Worm (Caenorhabditis elegans) whole organism, L1 larva: ENCODE data around the gene ugt-64.

ENCODE experiments used
- C16A3.4 ChIP-seq: fragments of 150-350 bp; optimal IDR thresholded peaks from 2 replicates; lab custom pipeline; 2014; ENCODE audit warnings: missing biosample characterization, missing genetic modification characterization
- F16B12.6 ChIP-seq: fragments of 150-350 bp; optimal IDR thresholded peaks from 2 replicates; lab custom pipeline; 2014; ENCODE audit warnings: missing biosample characterization, missing genetic modification characterization
- aha-1 ChIP-seq: fragments of 150-350 bp; optimal IDR thresholded peaks from 2 replicates; lab custom pipeline; 2014; ENCODE audit warnings: missing biosample characterization, missing genetic modification characterization
- ama-1 ChIP-seq: fragments of 150-350 bp; optimal IDR thresholded peaks from 2 replicates; lab custom pipeline; 2014
- ceh-63 ChIP-seq: fragments of 200-800 bp; sonication (Bioruptor generic); optimal IDR thresholded peaks from 2 replicates; lab custom pipeline; 2018; ENCODE audit warnings: mild to moderate bottlenecking, missing genetic modification characterization, missing compliant biosample characterization
- ceh-88 ChIP-seq: fragments of 200-800 bp; sonication (Bioruptor generic); IDR thresholded peaks from 2 replicates; pipeline ENCODE4 v1.3.6; 2022; ENCODE audit warnings: missing genetic modification characterization, missing compliant biosample characterization
- ces-1 ChIP-seq: fragments of 150-350 bp; optimal IDR thresholded peaks from 2 replicates; lab custom pipeline; 2014; ENCODE audit warnings: missing biosample characterization, missing genetic modification reagents, missing genetic modification characterization
- efl-1 ChIP-seq, 4 experiments: fragments of 150-350 bp; optimal IDR thresholded peaks in 3 of 4; peaks in 1 of 4; 1 replicate in 1 of 4; 2 replicates in 3 of 4; lab custom pipeline; 2014; ENCODE audit warnings: missing biosample characterization in 2 of 4, missing genetic modification characterization in 2 of 4, missing genetic modification reagents in 2 of 4
- efl-3 ChIP-seq: fragments of 200-800 bp; sonication (Bioruptor generic); optimal IDR thresholded peaks from 2 replicates; lab custom pipeline; 2018; ENCODE audit warnings: mild to moderate bottlenecking, missing genetic modification characterization, missing compliant biosample characterization
- elt-3 ChIP-seq, 6 experiments: fragments of 150-350 bp in 1 of 6; sonication (generic microtip); optimal IDR thresholded peaks; 2 replicates each; lab custom pipeline; 2017 to 2018; ENCODE audit warnings: missing biosample characterization in 6 of 6, missing genetic modification characterization in 6 of 6, inconsistent platforms in 1 of 6
- fkh-10 ChIP-seq: sonication (generic microtip); optimal IDR thresholded peaks from 2 replicates; lab custom pipeline; 2017; ENCODE audit warnings: missing biosample characterization, missing genetic modification reagents, missing genetic modification characterization
- fkh-8 ChIP-seq: sonication (generic microtip); optimal IDR thresholded peaks from 2 replicates; lab custom pipeline; 2016; ENCODE audit warnings: mild to moderate bottlenecking, missing genetic modification characterization, missing compliant biosample characterization
- fos-1 ChIP-seq: fragments of 150-350 bp; optimal IDR thresholded peaks from 2 replicates; lab custom pipeline; 2014; ENCODE audit warnings: missing biosample characterization, missing genetic modification characterization
- grh-1 ChIP-seq: fragments of 200-800 bp; sonication (Bioruptor generic); IDR thresholded peaks from 2 replicates; pipeline ENCODE4 v1.3.6; 2022; ENCODE audit warnings: missing genetic modification reagents, missing genetic modification characterization, missing compliant biosample characterization
- hlh-17 ChIP-seq: fragments of 200-800 bp; sonication (Bioruptor generic); optimal IDR thresholded peaks from 2 replicates; lab custom pipeline; 2018; ENCODE audit warnings: missing genetic modification characterization, mild to moderate bottlenecking, missing compliant biosample characterization, moderate library complexity, borderline replicate concordance
- hlh-4 ChIP-seq: sonication (generic microtip); optimal IDR thresholded peaks from 2 replicates; lab custom pipeline; 2016; ENCODE audit warnings: mild to moderate bottlenecking, missing genetic modification characterization, missing compliant biosample characterization
- jun-1 ChIP-seq: fragments of 150-350 bp; optimal IDR thresholded peaks from 2 replicates; lab custom pipeline; 2014; ENCODE audit warnings: missing biosample characterization, missing genetic modification reagents, missing genetic modification characterization
- lin-13 ChIP-seq: fragments of 150-350 bp; optimal IDR thresholded peaks from 2 replicates; lab custom pipeline; 2014; ENCODE audit warnings: missing biosample characterization, missing genetic modification reagents, missing genetic modification characterization
- lin-15B ChIP-seq: fragments of 150-350 bp; sonication (generic microtip); optimal IDR thresholded peaks from 3 replicates; lab custom pipeline; 2014; ENCODE audit warnings: missing biosample characterization, missing genetic modification characterization
- lin-35 ChIP-seq, 2 experiments: fragments of 150-350 bp; optimal IDR thresholded peaks; 2 replicates each; lab custom pipeline; 2014; ENCODE audit warnings: missing biosample characterization in 2 of 2, missing genetic modification characterization in 2 of 2, missing genetic modification reagents in 2 of 2
- lsy-2 ChIP-seq, 2 experiments: fragments of 150-350 bp; optimal IDR thresholded peaks; 2 replicates each; lab custom pipeline; 2014; ENCODE audit warnings: missing biosample characterization in 2 of 2, missing genetic modification characterization in 2 of 2
- mep-1 ChIP-seq: fragments of 150-350 bp; optimal IDR thresholded peaks from 2 replicates; lab custom pipeline; 2014; ENCODE audit warnings: missing biosample characterization, missing genetic modification characterization
- nhr-12 ChIP-seq: sonication (generic microtip); optimal IDR thresholded peaks from 2 replicates; lab custom pipeline; 2017; ENCODE audit warnings: missing biosample characterization, missing genetic modification characterization
- nhr-19 ChIP-seq: fragments of 200-800 bp; sonication (Bioruptor generic); conservative IDR thresholded peaks from 2 replicates; pipeline ENCODE4 v1.3.6; 2022; ENCODE audit warnings: missing genetic modification characterization, missing compliant biosample characterization
- nhr-47 ChIP-seq: sonication (generic microtip); optimal IDR thresholded peaks from 2 replicates; lab custom pipeline; 2016; ENCODE audit warnings: mild to moderate bottlenecking, missing genetic modification characterization, moderate library complexity, missing compliant biosample characterization
- nhr-84 ChIP-seq: sonication (generic microtip); optimal IDR thresholded peaks from 2 replicates; lab custom pipeline; 2017; ENCODE audit warnings: missing biosample characterization, missing genetic modification characterization
- nhr-85 ChIP-seq: sonication (generic microtip); peaks from one replicate; lab custom pipeline; 2016; ENCODE audit warnings: missing genetic modification characterization, inconsistent platforms, missing compliant biosample characterization
- sox-4 ChIP-seq: sonication (generic microtip); optimal IDR thresholded peaks from 2 replicates; lab custom pipeline; 2016; ENCODE audit warnings: missing genetic modification characterization, missing compliant biosample characterization
- sptf-1 ChIP-seq: fragments of 150-350 bp; optimal IDR thresholded peaks from 2 replicates; lab custom pipeline; 2014; ENCODE audit warnings: missing biosample characterization, missing genetic modification characterization
- swsn-7 ChIP-seq: sonication (generic microtip); optimal IDR thresholded peaks from 2 replicates; lab custom pipeline; 2016; ENCODE audit warnings: missing genetic modification characterization, missing compliant biosample characterization
- tlp-1 ChIP-seq: fragments of 150-350 bp; optimal IDR thresholded peaks from 2 replicates; lab custom pipeline; 2014; ENCODE audit warnings: missing biosample characterization, missing genetic modification characterization
- unc-30 ChIP-seq: sonication (generic microtip); optimal IDR thresholded peaks from 2 replicates; lab custom pipeline; 2017; ENCODE audit warnings: missing biosample characterization, missing genetic modification characterization
- unc-62 ChIP-seq: fragments of 150-350 bp; optimal IDR thresholded peaks from 2 replicates; lab custom pipeline; 2014; ENCODE audit warnings: missing biosample characterization, missing genetic modification reagents, missing genetic modification characterization
- unc-86 ChIP-seq: sonication (generic microtip); optimal IDR thresholded peaks from 2 replicates; lab custom pipeline; 2016; ENCODE audit warnings: missing genetic modification characterization, missing compliant biosample characterization
- vab-15 ChIP-seq: sonication (generic microtip); optimal IDR thresholded peaks from 2 replicates; lab custom pipeline; 2017; ENCODE audit warnings: missing genotype, mild to moderate bottlenecking, missing genetic modification characterization, missing compliant biosample characterization
- zip-4 ChIP-seq: fragments of 200-800 bp; sonication (Bioruptor generic); optimal IDR thresholded peaks from 2 replicates; lab custom pipeline; 2018; ENCODE audit warnings: mild to moderate bottlenecking, missing genetic modification characterization, moderate library complexity, missing compliant biosample characterization
- ztf-11 ChIP-seq, 2 experiments: sonication (generic microtip); optimal IDR thresholded peaks; 2 replicates each; lab custom pipeline; 2016 to 2017; ENCODE audit warnings: missing genetic modification characterization in 2 of 2, missing biosample characterization in 1 of 2, missing compliant biosample characterization in 1 of 2

Gene ugt-64

ce11 chrV:3541117-3541516 is 35.0 kb upstream of the ugt-64 start, which contains the start of gene srbc-67:
Gene srbc-67 (minus strand): TSS chrV:3541217.
- TF ChIP-seq mep-1 (tag; lab: Kevin White, UChicago), result no peak
- TF ChIP-seq sptf-1, result no peak
- TF ChIP-seq unc-62, result no peak
- TF ChIP-seq grh-1 (GFP tag; lab: Robert Waterston, UW), result no peak
- no peak for TF ChIP-seq ceh-63 (GFP tag; lab: Kevin White, UChicago)
- TF ChIP-seq jun-1, result no peak
- TF ChIP-seq aha-1 (tag; lab: Kevin White, UChicago), result no peak
- TF ChIP-seq elt-3 (tag; optimal IDR thresholded peaks at IDR 0.05; lab: Kevin White, UChicago), result no peak
- TF ChIP-seq, all 84 proteins: peak for 0

ce11 chrV:3538307-3538706 is 32.2 kb upstream of the ugt-64 start, which contains the start of gene nhr-93:
Gene nhr-93 (minus strand): TSS chrV:3538407.
- no peak for TF ChIP-seq C16A3.4 (tag; lab: Kevin White, UChicago)
- TF ChIP-seq hlh-4 (tag; lab: Kevin White, UChicago), result no peak
- TF ChIP-seq nhr-12 (tag; lab: Kevin White, UChicago), result no peak
- TF ChIP-seq unc-30, result no peak
- TF ChIP-seq zip-4 (GFP tag; lab: Kevin White, UChicago), result no peak
- no peak for TF ChIP-seq ama-1
- TF ChIP-seq elt-3 (tag; optimal IDR thresholded peaks at IDR 0.05; lab: Kevin White, UChicago), result no peak
- no peak for TF ChIP-seq swsn-7 (tag; lab: Kevin White, UChicago)
- TF ChIP-seq ztf-11 (tag; optimal IDR thresholded peaks at IDR 0.05; lab: Kevin White, UChicago), result no peak
- no peak for TF ChIP-seq lin-15B
- no peak for TF ChIP-seq lin-35 (GFP tag; optimal IDR thresholded peaks at IDR 0.05; lab: Kevin White, UChicago)
- no peak for TF ChIP-seq hlh-17 (GFP tag; lab: Kevin White, UChicago)

ce11 chrV:3535260-3535659 is 29.1 kb upstream of the ugt-64 start, which contains the start of gene nhr-221:
Gene nhr-221 (minus strand): TSS chrV:3535360.
- no peak for TF ChIP-seq efl-1 (optimal IDR thresholded peaks at IDR 0.05; lab: Kevin White, UChicago)
- TF ChIP-seq efl-1 (GFP tag; optimal IDR thresholded peaks at IDR 0.05 in 1 of 2; lab: Kevin White, UChicago), result peak in 1 of 2 experiments; percentile 47
- TF ChIP-seq nhr-47 (tag; lab: Kevin White, UChicago), result no peak
- TF ChIP-seq, all 84 proteins: peak for 1

ce11 chrV:3530403-3530802 is 24.3 kb upstream of the ugt-64 start, which contains the start of gene srbc-66:
Gene srbc-66 (plus strand): TSS chrV:3530703.
- TF ChIP-seq fkh-8 (tag; lab: Kevin White, UChicago), result peak; percentile 35
- no peak for TF ChIP-seq F16B12.6 (tag; lab: Kevin White, UChicago)
- no peak for TF ChIP-seq nhr-19

- TF ChIP-seq nhr-84 (tag; lab: Kevin White, UChicago) (no peak), efl-3 (GFP tag; lab: Kevin White, UChicago) (no peak), ceh-88 (GFP tag; lab: Robert Waterston, UW) (no peak), nhr-47 (tag; lab: Kevin White, UChicago) (no peak), grh-1 (GFP tag; lab: Robert Waterston, UW) (no peak), efl-1 (optimal IDR thresholded peaks at IDR 0.05; lab: Kevin White, UChicago) (no peak), efl-1 (GFP tag; optimal IDR thresholded peaks at IDR 0.05 in 1 of 2; lab: Kevin White, UChicago) (no peak), mep-1 (tag; lab: Kevin White, UChicago) (no peak), jun-1 (no peak), fkh-10 (GFP tag; lab: Kevin White, UChicago) (no peak), ztf-11 (tag; optimal IDR thresholded peaks at IDR 0.05; lab: Kevin White, UChicago) (no peak), lin-15B (no peak), nhr-85 (tag; lab: Kevin White, UChicago) (no peak)
Observed at ce11 chrV:3526882-3527281, 20.7 kb upstream of the ugt-64 start, which contains the start of gene str-260. Gene str-260 (plus strand): TSS chrV:3527182.

- TF ChIP-seq sptf-1 (no peak), zip-4 (GFP tag; lab: Kevin White, UChicago) (no peak), ceh-88 (GFP tag; lab: Robert Waterston, UW) (no peak), fos-1 (tag; lab: Kevin White, UChicago) (no peak), efl-3 (GFP tag; lab: Kevin White, UChicago) (no peak), unc-86 (tag; lab: Kevin White, UChicago) (no peak), ces-1 (GFP tag; lab: Kevin White, UChicago) (no peak), lin-13 (GFP tag; lab: Kevin White, UChicago) (no peak), lsy-2 (tag; optimal IDR thresholded peaks at IDR 0.05; lab: Kevin White, UChicago) (no peak), tlp-1 (no peak), sox-4 (tag; lab: Kevin White, UChicago) (no peak), vab-15 (tag; lab: Kevin White, UChicago) (no peak)
Observed at ce11 chrV:3524970-3525369, 18.8 kb upstream of the ugt-64 start, which contains the start of gene T24A6.7. Gene T24A6.7 (plus strand): TSS chrV:3525270.
